Worm (Caenorhabditis elegans) whole organism, early embryonic: ENCODE measurements around the gene srw-17.

Experiments used
- B0310.2 ChIP-seq: sonication (generic microtip); optimal IDR thresholded peaks from 2 replicates; lab custom pipeline; 2016; ENCODE audit warnings: mild to moderate bottlenecking, missing genetic modification characterization, missing compliant biosample characterization
- F13C5.2 ChIP-seq: sonication (generic microtip); optimal IDR thresholded peaks from 2 replicates; lab custom pipeline; 2017; ENCODE audit warnings: mild to moderate bottlenecking, missing genetic modification characterization, inconsistent platforms, missing compliant biosample characterization
- aly-1 ChIP-seq: sonication (generic microtip); optimal IDR thresholded peaks from 2 replicates; lab custom pipeline; 2016; ENCODE audit warnings: missing genetic modification characterization, missing compliant biosample characterization
- ama-1 ChIP-seq: fragments of 150-350 bp; optimal IDR thresholded peaks from 2 replicates; lab custom pipeline; 2014
- ceh-13 ChIP-seq: fragments of 200-800 bp; sonication (Bioruptor generic); optimal IDR thresholded peaks from 2 replicates; lab custom pipeline; 2018; ENCODE audit warnings: mild to moderate bottlenecking, missing genetic modification characterization, missing compliant biosample characterization
- ceh-36 ChIP-seq: sonication (generic microtip); optimal IDR thresholded peaks from 2 replicates; lab custom pipeline; 2016; ENCODE audit warnings: missing genetic modification characterization, inconsistent platforms, missing compliant biosample characterization
- ets-7 ChIP-seq: sonication (generic microtip); optimal IDR thresholded peaks from 2 replicates; lab custom pipeline; 2016; ENCODE audit warnings: missing genotype, missing genetic modification characterization, missing compliant biosample characterization
- flt-1 ChIP-seq: fragments of 200-800 bp; sonication (Bioruptor generic); IDR thresholded peaks from 2 replicates; pipeline ENCODE4 v1.3.6; 2022; ENCODE audit warnings: missing genetic modification characterization, missing compliant biosample characterization
- hmbx-1 ChIP-seq: sonication (generic microtip); optimal IDR thresholded peaks from 2 replicates; lab custom pipeline; 2016; ENCODE audit warnings: mild to moderate bottlenecking, missing genetic modification characterization, missing compliant biosample characterization
- hmg-4 ChIP-seq: fragments of 200-800 bp; sonication (Bioruptor generic); optimal IDR thresholded peaks from 2 replicates; lab custom pipeline; 2018; ENCODE audit warnings: mild to moderate bottlenecking, missing genetic modification characterization, missing compliant biosample characterization
- hnd-1 ChIP-seq: sonication (generic microtip); optimal IDR thresholded peaks from 2 replicates; lab custom pipeline; 2016; ENCODE audit warnings: missing genetic modification characterization, missing compliant biosample characterization
- pes-1 ChIP-seq: fragments of 200-800 bp; sonication (Bioruptor generic); IDR thresholded peaks from 2 replicates; pipeline ENCODE4 v1.3.6; 2022; ENCODE audit warnings: missing genetic modification reagents, missing genetic modification characterization, missing compliant biosample characterization
- scrt-1 ChIP-seq: fragments of 200-800 bp; sonication (Bioruptor generic); IDR thresholded peaks from 2 replicates; pipeline ENCODE4 v1.3.6; 2022; ENCODE audit warnings: missing genetic modification characterization, missing compliant biosample characterization
- sea-1 ChIP-seq: fragments of 200-800 bp; sonication (Bioruptor generic); conservative IDR thresholded peaks from 2 replicates; pipeline ENCODE4 v1.3.6; 2022; ENCODE audit warnings: missing genetic modification characterization, missing compliant biosample characterization
- tbx-11 ChIP-seq: fragments of 200-800 bp; sonication (Bioruptor generic); IDR thresholded peaks from 2 replicates; pipeline ENCODE4 v1.3.6; 2022; ENCODE audit warnings: missing genetic modification characterization, missing compliant biosample characterization
- tbx-37 ChIP-seq: fragments of 200-800 bp; sonication (Bioruptor generic); conservative IDR thresholded peaks from 2 replicates; pipeline ENCODE4 v1.3.6; 2022; ENCODE audit warnings: missing genetic modification reagents, missing genetic modification characterization, missing compliant biosample characterization
- tra-4 ChIP-seq: sonication (generic microtip); optimal IDR thresholded peaks from 2 replicates; lab custom pipeline; 2017; ENCODE audit warnings: missing genetic modification characterization, missing compliant biosample characterization

The srw-17 gene

DNA sequence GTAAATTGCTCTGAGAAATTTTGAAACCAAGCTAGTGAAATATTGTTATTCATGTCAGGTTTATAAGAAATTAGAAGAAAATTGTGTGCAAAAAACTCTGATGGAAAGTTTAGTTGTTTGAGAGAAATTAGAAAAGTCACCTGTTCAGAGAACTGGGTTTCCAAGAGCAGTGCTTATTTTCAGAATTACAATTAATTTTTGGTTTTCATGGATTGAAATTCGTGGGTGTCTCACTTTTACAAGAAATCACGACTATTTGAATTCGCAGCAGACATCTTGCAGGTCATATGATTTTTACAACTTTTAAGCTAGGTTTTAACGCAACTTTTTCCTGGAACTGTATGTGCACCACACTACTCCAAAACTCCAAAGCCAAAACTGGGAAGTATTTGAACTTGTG lies 32.2 kb upstream of the srw-17 start, which contains the start of gene srz-10:
Gene srz-10, minus strand, starts transcription at position 88 of the 400 bp plus-strand sequence.
- TF ChIP-seq F13C5.2 = no peak
- TF ChIP-seq hmbx-1 (tag; lab: Kevin White, UChicago) = no peak
- no peak for TF ChIP-seq tbx-37 (GFP tag; lab: Robert Waterston, UW)
- TF ChIP-seq sea-1 (GFP tag; lab: Robert Waterston, UW) = no peak
- TF ChIP-seq ceh-36 (tag; lab: Kevin White, UChicago) = no peak
- TF ChIP-seq B0310.2 = no peak
- TF ChIP-seq ama-1 (lab: Kevin White, UChicago) = no peak
- no peak for TF ChIP-seq tra-4 (tag; lab: Kevin White, UChicago)
- TF ChIP-seq ceh-13 (GFP tag; lab: Kevin White, UChicago) = no peak
- TF ChIP-seq pes-1 (GFP tag; lab: Robert Waterston, UW) = no peak
- TF ChIP-seq ets-7 = no peak
- no peak for TF ChIP-seq hnd-1 (tag; lab: Kevin White, UChicago)

ce11 chrV:15306745-15307144 lies 29.9 kb upstream of the srw-17 start, which contains the start of gene T26H8.4:
Gene T26H8.4, minus strand, starts transcription at chrV:15306845.
- TF ChIP-seq tra-4 (tag; lab: Kevin White, UChicago) = no peak
- no peak for TF ChIP-seq sea-1 (GFP tag; lab: Robert Waterston, UW)
- TF ChIP-seq ceh-36 (tag; lab: Kevin White, UChicago) = no peak
- TF ChIP-seq tbx-11 (GFP tag; lab: Robert Waterston, UW) = no peak
- TF ChIP-seq hnd-1 (tag; lab: Kevin White, UChicago) = no peak
- TF ChIP-seq tbx-37 (GFP tag; lab: Robert Waterston, UW) = no peak
- no peak for TF ChIP-seq ceh-13 (GFP tag; lab: Kevin White, UChicago)
- TF ChIP-seq hmbx-1 (tag; lab: Kevin White, UChicago) = no peak
- no peak for TF ChIP-seq hmg-4 (GFP tag; lab: Kevin White, UChicago)
- TF ChIP-seq scrt-1 (GFP tag; lab: Robert Waterston, UW) = no peak
- TF ChIP-seq F13C5.2 = no peak

- no peak for TF ChIP-seq flt-1 (GFP tag; lab: Robert Waterston, UW)
- TF ChIP-seq ama-1 (lab: Kevin White, UChicago) = no peak
- no peak for TF ChIP-seq tbx-11 (GFP tag; lab: Robert Waterston, UW)
- no peak for TF ChIP-seq ets-7
- no peak for TF ChIP-seq tra-4 (tag; lab: Kevin White, UChicago)
- no peak for TF ChIP-seq pes-1 (GFP tag; lab: Robert Waterston, UW)
- no peak for TF ChIP-seq tbx-37 (GFP tag; lab: Robert Waterston, UW)
- no peak for TF ChIP-seq F13C5.2
These were observed 28.7 kb upstream of the srw-17 start, which contains the start of gene T26H8.5 for ce11 chrV:15305502-15305901. Gene T26H8.5, minus strand, starts transcription at chrV:15305602.

DNA sequence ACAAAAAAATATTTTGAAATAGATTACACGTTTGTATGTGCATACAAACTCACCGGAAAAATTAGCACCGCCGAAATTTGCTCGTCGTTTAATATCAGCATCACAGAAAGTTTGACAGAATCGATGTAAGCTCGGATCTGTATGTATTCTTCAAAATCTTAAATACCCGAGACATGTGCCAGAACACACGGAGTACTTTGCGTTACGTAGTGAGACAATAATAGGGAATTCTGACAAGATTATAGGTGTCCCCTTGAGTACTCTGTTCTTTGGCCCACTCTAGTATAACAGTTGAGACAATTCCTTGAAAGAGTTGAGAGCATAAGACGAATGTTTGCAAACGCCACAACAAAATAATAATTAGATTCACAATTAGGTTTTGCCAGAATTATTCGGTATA lies 26.8 kb upstream of the srw-17 start, which contains the start of gene srx-48:
Gene srx-48, minus strand, starts transcription at position 101 of the 400 bp plus-strand sequence.
- TF ChIP-seq hmbx-1 (tag; lab: Kevin White, UChicago) (no peak), tra-4 (tag; lab: Kevin White, UChicago) (no peak), ets-7 (no peak), sea-1 (GFP tag; lab: Robert Waterston, UW) (no peak)

DNA sequence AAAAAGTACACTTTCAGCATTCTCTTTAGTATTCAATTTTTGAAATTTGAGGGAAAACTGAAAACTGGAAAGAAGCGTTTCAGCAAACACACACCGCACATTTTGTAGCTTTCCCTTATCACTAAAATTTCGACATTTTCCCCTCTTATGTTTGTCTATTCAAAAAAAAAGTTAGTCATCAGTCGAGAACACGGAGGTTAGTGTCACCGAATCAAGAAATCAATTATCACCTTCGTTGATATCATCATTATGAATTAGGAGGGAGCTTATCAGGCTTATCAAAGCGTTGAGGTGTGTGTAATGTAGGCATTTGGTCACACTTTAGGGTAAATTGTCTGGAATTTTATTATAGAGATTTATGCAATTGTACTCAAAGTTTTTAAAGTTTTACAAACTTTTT lies 21.8 kb upstream of the srw-17 start, which contains the start of gene cpr-3:
Gene cpr-3, minus strand, starts transcription at position 104 of the 400 bp plus-strand sequence.
- TF ChIP-seq tbx-11 (GFP tag; lab: Robert Waterston, UW) (no peak), pes-1 (GFP tag; lab: Robert Waterston, UW) (no peak), tra-4 (tag; lab: Kevin White, UChicago) (no peak), flt-1 (GFP tag; lab: Robert Waterston, UW) (no peak), B0310.2 (no peak)

DNA sequence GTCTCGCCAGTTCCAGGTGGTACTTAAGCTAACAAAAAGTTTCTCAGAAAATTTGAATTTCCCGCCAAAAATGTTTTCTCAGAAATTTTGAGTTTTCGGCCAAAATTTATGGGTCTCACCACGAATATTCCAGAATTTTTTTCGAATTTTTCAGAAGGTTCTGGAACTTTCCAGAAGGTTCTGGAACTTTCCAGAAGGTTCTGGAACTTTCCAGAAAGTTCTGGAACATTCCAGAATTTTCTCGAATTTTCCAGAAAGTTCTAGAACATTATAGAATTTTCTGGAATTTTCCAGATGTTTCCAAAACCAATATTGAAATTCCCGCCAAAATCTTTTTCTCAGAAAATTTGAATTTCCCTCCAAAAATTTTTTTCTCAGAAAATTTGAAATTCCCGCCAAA lies 18.6 kb upstream of the srw-17 start:
- TF ChIP-seq flt-1 (GFP tag; lab: Robert Waterston, UW) (peak; percentile 15; the same call in 1 of the 2 replicates), pes-1 (GFP tag; lab: Robert Waterston, UW) (peak; percentile 54; the same call in 1 of the 2 replicates)

ce11 chrV:15293865-15294264 lies 17.1 kb upstream of the srw-17 start, which contains the start of gene str-96:
Gene str-96, minus strand, starts transcription at chrV:15293965.
- TF ChIP-seq hmbx-1 (tag; lab: Kevin White, UChicago) = no peak
- no peak for TF ChIP-seq aly-1 (tag; lab: Kevin White, UChicago)
- TF ChIP-seq F13C5.2 = no peak
- TF ChIP-seq hnd-1 (tag; lab: Kevin White, UChicago) = no peak
- TF ChIP-seq pes-1 (GFP tag; lab: Robert Waterston, UW) = no peak
- TF ChIP-seq ets-7 = no peak
- TF ChIP-seq flt-1 (GFP tag; lab: Robert Waterston, UW) = no peak
- TF ChIP-seq B0310.2 = no peak
- TF ChIP-seq scrt-1 (GFP tag; lab: Robert Waterston, UW) = no peak
- no peak for TF ChIP-seq ama-1 (lab: Kevin White, UChicago)
- TF ChIP-seq ceh-13 (GFP tag; lab: Kevin White, UChicago) = no peak

- no peak for TF ChIP-seq pes-1 (GFP tag; lab: Robert Waterston, UW)
- no peak for TF ChIP-seq tra-4 (tag; lab: Kevin White, UChicago)
- no peak for TF ChIP-seq aly-1 (tag; lab: Kevin White, UChicago)
- no peak for TF ChIP-seq tbx-11 (GFP tag; lab: Robert Waterston, UW)
- TF ChIP-seq ceh-36 (tag; lab: Kevin White, UChicago) = no peak
- no peak for TF ChIP-seq hmg-4 (GFP tag; lab: Kevin White, UChicago)
- TF ChIP-seq F13C5.2 = no peak
- TF ChIP-seq flt-1 (GFP tag; lab: Robert Waterston, UW) = no peak
- TF ChIP-seq ama-1 (lab: Kevin White, UChicago) = no peak
- TF ChIP-seq scrt-1 (GFP tag; lab: Robert Waterston, UW) = no peak
- TF ChIP-seq ets-7 = no peak
- TF ChIP-seq ceh-13 (GFP tag; lab: Kevin White, UChicago) = no peak
- TF ChIP-seq B0310.2 = no peak
- no peak for TF ChIP-seq sea-1 (GFP tag; lab: Robert Waterston, UW)
- no peak for TF ChIP-seq hmbx-1 (tag; lab: Kevin White, UChicago)
- TF ChIP-seq tbx-37 (GFP tag; lab: Robert Waterston, UW) = no peak
- TF ChIP-seq hnd-1 (tag; lab: Kevin White, UChicago) = no peak
These were observed 14.2 kb upstream of the srw-17 start, which contains the start of gene cyp-34A2 for ce11 chrV:15290995-15291394. Gene cyp-34A2, minus strand, starts transcription at chrV:15291095.
